Worm (Caenorhabditis elegans): ENCODE data around the gene Y110A2AL.4.

ce11 chrII:2830144-2830543, 9.0 kb upstream of the Y110A2AL.4 start:
- TF ChIP-seq F49E8.2 (tag; optimal IDR thresholded peaks at IDR 0.05; ENCODE audit: insufficient read depth): no peak
- TF ChIP-seq mes-4 (tag; optimal IDR thresholded peaks at IDR 0.05): no peak
- no peak for TF ChIP-seq akir-1 (GFP tag; optimal IDR thresholded peaks at IDR 0.05)

Data from whole organism, young adult.